Fruit fly (Drosophila melanogaster) whole organism: ENCODE results near the gene CG31245.

Experiments used
- pan ChIP-seq: fragments of >200 bp; optimal IDR thresholded peaks from 2 replicates; lab custom pipeline; 2017
- psq ChIP-seq: fragments of >200 bp; optimal IDR thresholded peaks from 2 replicates; lab custom pipeline; 2017
- usp ChIP-seq: fragments of >200 bp; optimal IDR thresholded peaks from 2 replicates; lab custom pipeline; 2017; ENCODE audit warnings: missing biosample characterization, missing genetic modification characterization, mixed read lengths

DNA sequence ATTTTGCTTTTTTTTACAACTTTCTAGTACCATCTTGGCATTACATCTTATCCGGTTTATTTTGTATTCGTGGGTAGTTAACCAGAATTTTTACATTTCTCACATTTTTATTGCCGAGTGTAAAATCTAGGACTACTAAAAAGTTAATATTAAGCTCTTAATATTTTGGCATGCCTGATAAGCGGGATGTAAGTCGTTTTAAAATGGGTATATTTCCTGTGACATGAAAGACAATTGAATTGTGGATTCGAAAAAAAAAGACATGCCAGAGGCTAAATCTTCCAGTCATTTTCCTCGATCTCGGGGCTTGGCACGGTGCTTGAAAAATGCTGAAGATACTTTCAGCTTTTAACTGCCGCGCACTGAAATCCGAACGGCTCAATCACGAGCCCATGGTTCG, at the start of gene CG31245:
- TF ChIP-seq pan (lab: Kevin White, UChicago) (no peak), usp (GFP tag; lab: Kevin White, UChicago) (no peak), psq (lab: Kevin White, UChicago) (no peak)
